Fruit fly (Drosophila melanogaster) whole organism: Measurements from ENCODE around the gene CG9777.

Experiments used
- EcR ChIP-seq, 2 experiments: fragments of >200 bp; optimal IDR thresholded peaks; 2 replicates each; lab custom pipeline; 2017; ENCODE audit warnings: missing biosample characterization in 2 of 2, missing genetic modification characterization in 2 of 2, missing genetic modification reagents in 2 of 2
- usp ChIP-seq: fragments of >200 bp; optimal IDR thresholded peaks from 2 replicates; lab custom pipeline; 2017; ENCODE audit warnings: missing biosample characterization, missing genetic modification characterization, mixed read lengths

- no peak for TF ChIP-seq EcR (GFP tag; optimal IDR thresholded peaks at IDR 0.05; lab: Kevin White, UChicago)
- TF ChIP-seq usp: no peak
Measured at dm6 chrX:16621462-16621861, 10.6 kb downstream of the CG9777 start, which contains the start of gene CG9782.
